Worm (Caenorhabditis elegans): ENCODE measurements around the gene ncx-5.
A peak's percentile ranks its signal among the peaks of the same experiment; 100 is the strongest.

Gene ncx-5

DNA sequence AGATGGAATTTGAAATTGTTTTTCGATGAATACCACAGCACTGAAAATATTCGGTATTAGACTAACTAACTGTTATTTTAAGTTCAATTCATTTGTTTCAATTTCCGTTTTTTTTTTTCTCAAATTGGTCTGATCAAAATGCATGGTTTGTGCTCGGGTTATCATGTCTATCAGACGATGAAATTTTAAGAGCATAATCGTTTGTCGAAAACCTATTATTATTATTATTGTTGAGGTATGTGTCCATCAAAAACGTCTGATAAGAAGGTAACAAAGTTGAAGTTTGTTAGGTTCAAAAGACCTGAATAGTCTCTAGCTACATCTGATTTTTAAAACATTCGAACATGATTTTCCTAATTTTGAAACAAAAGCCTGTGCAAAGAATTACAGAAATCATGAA lies 5.9 kb downstream of the ncx-5 start (continued):
- TF ChIP-seq attf-4 (tag; optimal IDR thresholded peaks at IDR 0.05) (no peak), ama-1 (optimal IDR thresholded peaks at IDR 0.05) (no peak), dpl-1 (GFP tag; optimal IDR thresholded peaks at IDR 0.05) (no peak), lim-7 (GFP tag; IDR thresholded peaks at IDR 0.05) (no peak), Y5F2A.4 (GFP tag; optimal IDR thresholded peaks at IDR 0.05) (no peak), ceh-20 (GFP tag; IDR thresholded peaks at IDR 0.05) (no peak), dmd-8 (GFP tag; IDR thresholded peaks at IDR 0.05) (no peak), hmg-1.1 (GFP tag; IDR thresholded peaks at IDR 0.05) (no peak), ctbp-1 (GFP tag; IDR thresholded peaks at IDR 0.05) (no peak), hlh-11 (tag; optimal IDR thresholded peaks at IDR 0.05) (peak; percentile 53), ZK546.5 (tag; optimal IDR thresholded peaks at IDR 0.05) (no peak), nhr-28 (tag; optimal IDR thresholded peaks at IDR 0.05) (peak; percentile 79), snpc-1.2 (GFP tag; IDR thresholded peaks at IDR 0.05) (no peak), duxl-1 (tag; optimal IDR thresholded peaks at IDR 0.05; ENCODE audit: poor library complexity) (no peak)

DNA sequence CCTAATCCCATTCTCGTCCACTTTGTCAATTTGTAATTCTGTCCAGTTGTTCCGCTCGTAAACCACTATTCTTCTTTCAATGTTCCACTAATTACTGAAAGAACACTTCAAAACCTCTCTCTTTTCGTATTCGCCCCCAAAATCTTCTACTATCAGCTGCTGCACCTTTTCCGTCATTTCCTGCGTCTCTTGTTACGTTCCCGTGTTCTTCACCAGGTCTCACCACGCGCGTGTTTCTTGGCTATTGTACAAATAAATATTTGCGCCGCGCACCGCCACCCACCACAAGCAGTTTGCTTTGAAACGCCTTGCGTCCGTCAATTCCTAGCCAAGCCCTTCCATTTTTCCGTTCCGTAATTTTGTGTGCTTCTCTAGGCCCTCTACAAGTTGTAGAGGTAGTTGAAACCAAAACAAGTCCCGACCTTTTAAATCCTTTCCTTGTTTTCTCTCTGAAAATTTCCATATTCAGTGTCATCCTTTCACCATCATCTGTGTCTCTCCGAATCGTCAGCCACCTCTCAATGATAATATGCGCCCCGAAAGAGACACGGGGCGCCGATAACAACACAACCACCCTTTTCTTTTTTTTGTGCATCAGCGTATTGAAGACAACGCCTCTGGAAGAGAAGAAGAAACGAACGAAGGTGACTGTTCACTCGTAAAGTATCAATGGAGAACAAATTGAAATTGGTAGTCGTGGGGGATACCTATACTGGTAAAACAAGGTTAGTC lies 11.6 kb downstream of the ncx-5 start, which contains the start of the genes crp-1 and Y32F6B.9:
Gene crp-1 (plus strand): TSS at position 468 of the 732 bp plus-strand sequence.
Gene Y32F6B.9 (plus strand): TSS at position 603 of the 732 bp plus-strand sequence.
- no peak for TF ChIP-seq ces-1 (GFP tag; optimal IDR thresholded peaks at IDR 0.05)
- TF ChIP-seq zfp-2 (tag; optimal IDR thresholded peaks at IDR 0.05): no peak
- TF ChIP-seq ztf-11 (tag; optimal IDR thresholded peaks at IDR 0.05): no peak
- no peak for TF ChIP-seq pha-4 (GFP tag; IDR thresholded peaks at IDR 0.05)
- TF ChIP-seq pha-4 (tag; optimal IDR thresholded peaks at IDR 0.05): no peak
- no peak for TF ChIP-seq nhr-102 (tag; optimal IDR thresholded peaks at IDR 0.05)
- no peak for TF ChIP-seq ceh-44 (GFP tag; IDR thresholded peaks at IDR 0.05)
- no peak for TF ChIP-seq spr-3 (GFP tag; optimal IDR thresholded peaks at IDR 0.05)
- TF ChIP-seq php-3 (GFP tag; IDR thresholded peaks at IDR 0.05): no peak
- no peak for TF ChIP-seq dmd-9 (GFP tag; IDR thresholded peaks at IDR 0.05)
- TF ChIP-seq nhr-77 (tag; optimal IDR thresholded peaks at IDR 0.05): no peak
- TF ChIP-seq nhr-28 (tag; optimal IDR thresholded peaks at IDR 0.05): peak; percentile 40
- peak; percentile 95 for TF ChIP-seq aha-1 (tag)
- no peak for TF ChIP-seq dmd-8 (GFP tag; IDR thresholded peaks at IDR 0.05)
- TF ChIP-seq ceh-32 (tag; optimal IDR thresholded peaks at IDR 0.05; ENCODE audit: poor library complexity): no peak
- no peak for TF ChIP-seq lir-3 (tag; optimal IDR thresholded peaks at IDR 0.05)
- no peak for TF ChIP-seq tag-97 (GFP tag; IDR thresholded peaks at IDR 0.05)
- no peak for TF ChIP-seq Y5F2A.4 (GFP tag; optimal IDR thresholded peaks at IDR 0.05)
- TF ChIP-seq hlh-30 (tag; optimal IDR thresholded peaks at IDR 0.05; ENCODE audit: insufficient read depth): peak; percentile 49
- no peak for TF ChIP-seq F44E2.7 (GFP tag; IDR thresholded peaks at IDR 0.05)
- TF ChIP-seq ZK546.5 (tag; optimal IDR thresholded peaks at IDR 0.05): no peak
- peak; percentile 60 for TF ChIP-seq pqm-1 (tag; optimal IDR thresholded peaks at IDR 0.05)
- peak in 1 of 2 experiments; percentile 13 for TF ChIP-seq hif-1 (tag; optimal IDR thresholded peaks at IDR 0.05)
- no peak for TF ChIP-seq skn-1 (tag; optimal IDR thresholded peaks at IDR 0.05)
- TF ChIP-seq vab-7 (GFP tag; IDR thresholded peaks at IDR 0.05): no peak
- no peak for TF ChIP-seq T26A8.4 (GFP tag; IDR thresholded peaks at IDR 0.05)
- TF ChIP-seq duxl-1 (tag; optimal IDR thresholded peaks at IDR 0.05; ENCODE audit: poor library complexity): no peak
- TF ChIP-seq snpc-1.2 (GFP tag; IDR thresholded peaks at IDR 0.05): no peak
- peak; percentile 54 for TF ChIP-seq hlh-11 (tag; optimal IDR thresholded peaks at IDR 0.05)
- TF ChIP-seq hmg-1.1 (GFP tag; IDR thresholded peaks at IDR 0.05): no peak
- TF ChIP-seq unc-39 (tag; optimal IDR thresholded peaks at IDR 0.05): no peak
- no peak for TF ChIP-seq nhr-237 (tag; optimal IDR thresholded peaks at IDR 0.05)
- TF ChIP-seq F10B5.3 (tag; optimal IDR thresholded peaks at IDR 0.05): no peak
- no peak for TF ChIP-seq Y48G9A.11 (GFP tag; IDR thresholded peaks at IDR 0.05)
- no peak for TF ChIP-seq lin-29 (GFP tag; IDR thresholded peaks at IDR 0.05)
- peak in 1 of 2 experiments; percentile 23 for TF ChIP-seq unc-62 (GFP tag; optimal IDR thresholded peaks at IDR 0.05 in 1 of 2)
- no peak for TF ChIP-seq unc-62 (tag; optimal IDR thresholded peaks at IDR 0.05)
- no peak for TF ChIP-seq R02D3.7 (tag; optimal IDR thresholded peaks at IDR 0.05)
- no peak for TF ChIP-seq ctbp-1 (GFP tag; IDR thresholded peaks at IDR 0.05)
- TF ChIP-seq set-16 (GFP tag; IDR thresholded peaks at IDR 0.05): no peak
- no peak for TF ChIP-seq aly-2 (tag; optimal IDR thresholded peaks at IDR 0.05)
- TF ChIP-seq F37D6.2 (tag; optimal IDR thresholded peaks at IDR 0.05): no peak
- peak in 1 of 2 experiments; percentile 17 for TF ChIP-seq mdl-1 (tag; optimal IDR thresholded peaks at IDR 0.05)

All from whole organism, L4 larva.